Worm (Caenorhabditis elegans) whole organism, L1 larva: ENCODE measurements around the gene C45G9.4.
A peak's percentile ranks its signal among the peaks of the same experiment; 100 is the strongest.

ENCODE experiments used
- C04F5.9 ChIP-seq: sonication (generic microtip); optimal IDR thresholded peaks from 2 replicates; lab custom pipeline; 2016; ENCODE audit warnings: missing genetic modification characterization, missing compliant biosample characterization
- Y116A8C.19 ChIP-seq: sonication (generic microtip); optimal IDR thresholded peaks from 2 replicates; lab custom pipeline; 2016; ENCODE audit warnings: missing compliant biosample characterization, missing genetic modification characterization, borderline replicate concordance
- aha-1 ChIP-seq: fragments of 150-350 bp; optimal IDR thresholded peaks from 2 replicates; lab custom pipeline; 2014; ENCODE audit warnings: missing biosample characterization, missing genetic modification characterization
- ama-1 ChIP-seq: fragments of 150-350 bp; optimal IDR thresholded peaks from 2 replicates; lab custom pipeline; 2014
- blmp-1 ChIP-seq: fragments of 150-350 bp; optimal IDR thresholded peaks from 2 replicates; lab custom pipeline; 2014; ENCODE audit warnings: missing biosample characterization, missing genetic modification characterization
- ceh-63 ChIP-seq: fragments of 200-800 bp; sonication (Bioruptor generic); optimal IDR thresholded peaks from 2 replicates; lab custom pipeline; 2018; ENCODE audit warnings: mild to moderate bottlenecking, missing genetic modification characterization, missing compliant biosample characterization
- ceh-82 ChIP-seq, 3 experiments: fragments of 150-350 bp in 1 of 3; sonication (generic microtip) in 2 of 3; optimal IDR thresholded peaks; 2 replicates each; lab custom pipeline; 2014 to 2017; ENCODE audit warnings: missing biosample characterization in 3 of 3, missing genetic modification characterization in 3 of 3
- ceh-90 ChIP-seq: sonication (generic microtip); optimal IDR thresholded peaks from 2 replicates; lab custom pipeline; 2016; ENCODE audit warnings: missing genetic modification characterization, missing compliant biosample characterization
- dpl-1 ChIP-seq, 3 experiments: fragments of 150-350 bp in 2 of 3; sonication (generic microtip) in 1 of 3; optimal IDR thresholded peaks; 2 replicates each; lab custom pipeline; 2014 to 2017; ENCODE audit warnings: missing biosample characterization in 3 of 3, missing genetic modification characterization in 3 of 3, missing genetic modification reagents in 3 of 3
- efl-1 ChIP-seq, 4 experiments: fragments of 150-350 bp; optimal IDR thresholded peaks in 3 of 4; peaks in 1 of 4; 1 replicate in 1 of 4; 2 replicates in 3 of 4; lab custom pipeline; 2014; ENCODE audit warnings: missing biosample characterization in 2 of 4, missing genetic modification characterization in 2 of 4, missing genetic modification reagents in 2 of 4
- efl-3 ChIP-seq: fragments of 200-800 bp; sonication (Bioruptor generic); optimal IDR thresholded peaks from 2 replicates; lab custom pipeline; 2018; ENCODE audit warnings: mild to moderate bottlenecking, missing genetic modification characterization, missing compliant biosample characterization
- egl-27 ChIP-seq, 2 experiments: fragments of 150-350 bp in 1 of 2; sonication (generic microtip); optimal IDR thresholded peaks; 3 replicates each; lab custom pipeline; 2017 to 2018; ENCODE audit warnings: missing biosample characterization in 2 of 2, missing genetic modification characterization in 2 of 2, missing genetic modification reagents in 2 of 2
- ets-5 ChIP-seq: fragments of 200-800 bp; sonication (Bioruptor generic); IDR thresholded peaks from 2 replicates; pipeline ENCODE4 v1.3.6; 2022; ENCODE audit warnings: missing genetic modification characterization, missing compliant biosample characterization
- fkh-8 ChIP-seq: sonication (generic microtip); optimal IDR thresholded peaks from 2 replicates; lab custom pipeline; 2016; ENCODE audit warnings: mild to moderate bottlenecking, missing genetic modification characterization, missing compliant biosample characterization
- hlh-17 ChIP-seq: fragments of 200-800 bp; sonication (Bioruptor generic); optimal IDR thresholded peaks from 2 replicates; lab custom pipeline; 2018; ENCODE audit warnings: missing genetic modification characterization, mild to moderate bottlenecking, missing compliant biosample characterization, moderate library complexity, borderline replicate concordance
- hlh-4 ChIP-seq: sonication (generic microtip); optimal IDR thresholded peaks from 2 replicates; lab custom pipeline; 2016; ENCODE audit warnings: mild to moderate bottlenecking, missing genetic modification characterization, missing compliant biosample characterization
- hpl-2 ChIP-seq: fragments of 150-350 bp; optimal IDR thresholded peaks from 2 replicates; lab custom pipeline; 2014; ENCODE audit warnings: missing biosample characterization, missing genetic modification reagents, missing genetic modification characterization
- lin-14 ChIP-seq: fragments of 200-800 bp; sonication (Bioruptor generic); optimal IDR thresholded peaks from 2 replicates; lab custom pipeline; 2018; ENCODE audit warnings: mild to moderate bottlenecking, missing genetic modification characterization, moderate library complexity, missing compliant biosample characterization
- lin-15B ChIP-seq: fragments of 150-350 bp; sonication (generic microtip); optimal IDR thresholded peaks from 3 replicates; lab custom pipeline; 2014; ENCODE audit warnings: missing biosample characterization, missing genetic modification characterization
- lin-35 ChIP-seq, 2 experiments: fragments of 150-350 bp; optimal IDR thresholded peaks; 2 replicates each; lab custom pipeline; 2014; ENCODE audit warnings: missing biosample characterization in 2 of 2, missing genetic modification characterization in 2 of 2, missing genetic modification reagents in 2 of 2
- mdl-1 ChIP-seq, 2 experiments: fragments of 150-350 bp; optimal IDR thresholded peaks; 2 replicates each; lab custom pipeline; 2014 to 2017; ENCODE audit warnings: missing biosample characterization in 2 of 2, missing genetic modification characterization in 2 of 2, inconsistent platforms in 1 of 2
- mef-2 ChIP-seq: fragments of 150-350 bp; optimal IDR thresholded peaks from 2 replicates; lab custom pipeline; 2014; ENCODE audit warnings: missing biosample characterization, missing genetic modification characterization
- mep-1 ChIP-seq: fragments of 150-350 bp; optimal IDR thresholded peaks from 2 replicates; lab custom pipeline; 2014; ENCODE audit warnings: missing biosample characterization, missing genetic modification characterization
- nhr-11 ChIP-seq: fragments of 150-350 bp; optimal IDR thresholded peaks from 2 replicates; lab custom pipeline; 2014; ENCODE audit warnings: missing biosample characterization, missing genetic modification characterization
- nhr-19 ChIP-seq: fragments of 200-800 bp; sonication (Bioruptor generic); conservative IDR thresholded peaks from 2 replicates; pipeline ENCODE4 v1.3.6; 2022; ENCODE audit warnings: missing genetic modification characterization, missing compliant biosample characterization
- nhr-20 ChIP-seq: sonication (generic microtip); optimal IDR thresholded peaks from 2 replicates; lab custom pipeline; 2016; ENCODE audit warnings: mild to moderate bottlenecking, missing genetic modification characterization, missing compliant biosample characterization
- nhr-237 ChIP-seq: fragments of 150-350 bp; optimal IDR thresholded peaks from 2 replicates; lab custom pipeline; 2014; ENCODE audit warnings: missing biosample characterization, missing genetic modification characterization
- nhr-28 ChIP-seq: fragments of 150-350 bp; optimal IDR thresholded peaks from 2 replicates; lab custom pipeline; 2014; ENCODE audit warnings: missing biosample characterization, missing genetic modification characterization
- nhr-47 ChIP-seq: sonication (generic microtip); optimal IDR thresholded peaks from 2 replicates; lab custom pipeline; 2016; ENCODE audit warnings: mild to moderate bottlenecking, missing genetic modification characterization, moderate library complexity, missing compliant biosample characterization
- nhr-71 ChIP-seq: sonication (generic microtip); optimal IDR thresholded peaks from 2 replicates; lab custom pipeline; 2016; ENCODE audit warnings: mild to moderate bottlenecking, missing genetic modification characterization, moderate library complexity, missing compliant biosample characterization
- nhr-85 ChIP-seq: sonication (generic microtip); peaks from one replicate; lab custom pipeline; 2016; ENCODE audit warnings: missing genetic modification characterization, inconsistent platforms, missing compliant biosample characterization
- nhr-90 ChIP-seq: sonication (generic microtip); optimal IDR thresholded peaks from 2 replicates; lab custom pipeline; 2016; ENCODE audit warnings: mild to moderate bottlenecking, missing genetic modification characterization, missing compliant biosample characterization; ENCODE audit not compliant: poor library complexity
- pag-3 ChIP-seq: sonication (generic microtip); optimal IDR thresholded peaks from 2 replicates; lab custom pipeline; 2017; ENCODE audit warnings: missing genetic modification characterization, mild to moderate bottlenecking, missing compliant biosample characterization, antibody characterized with exemption, borderline replicate concordance; ENCODE audit not compliant: insufficient read depth
- pqm-1 ChIP-seq: sonication (generic microtip); optimal IDR thresholded peaks from 3 replicates; lab custom pipeline; 2017; ENCODE audit warnings: missing biosample characterization, missing genetic modification characterization
- skn-1 ChIP-seq: fragments of 150-350 bp; optimal IDR thresholded peaks from 2 replicates; lab custom pipeline; 2014; ENCODE audit warnings: missing biosample characterization, missing genetic modification characterization
- sox-4 ChIP-seq: sonication (generic microtip); optimal IDR thresholded peaks from 2 replicates; lab custom pipeline; 2016; ENCODE audit warnings: missing genetic modification characterization, missing compliant biosample characterization
- sptf-1 ChIP-seq: fragments of 150-350 bp; optimal IDR thresholded peaks from 2 replicates; lab custom pipeline; 2014; ENCODE audit warnings: missing biosample characterization, missing genetic modification characterization
- tbx-2 ChIP-seq: sonication (generic microtip); optimal IDR thresholded peaks from 2 replicates; lab custom pipeline; 2016; ENCODE audit warnings: missing genetic modification characterization, missing compliant biosample characterization
- tlp-1 ChIP-seq: fragments of 150-350 bp; optimal IDR thresholded peaks from 2 replicates; lab custom pipeline; 2014; ENCODE audit warnings: missing biosample characterization, missing genetic modification characterization
- unc-62 ChIP-seq: fragments of 150-350 bp; optimal IDR thresholded peaks from 2 replicates; lab custom pipeline; 2014; ENCODE audit warnings: missing biosample characterization, missing genetic modification reagents, missing genetic modification characterization
- unc-86 ChIP-seq: sonication (generic microtip); optimal IDR thresholded peaks from 2 replicates; lab custom pipeline; 2016; ENCODE audit warnings: missing genetic modification characterization, missing compliant biosample characterization
- unc-98 ChIP-seq: fragments of 200-800 bp; sonication (Bioruptor generic); IDR thresholded peaks from 2 replicates; pipeline ENCODE4 v1.3.6; 2022; ENCODE audit warnings: missing genetic modification characterization, missing compliant biosample characterization
- vab-15 ChIP-seq: sonication (generic microtip); optimal IDR thresholded peaks from 2 replicates; lab custom pipeline; 2017; ENCODE audit warnings: missing genotype, mild to moderate bottlenecking, missing genetic modification characterization, missing compliant biosample characterization
- xbp-1 ChIP-seq: sonication (generic microtip); optimal IDR thresholded peaks from 2 replicates; lab custom pipeline; 2016; ENCODE audit warnings: missing genetic modification characterization, missing compliant biosample characterization
- zip-4 ChIP-seq: fragments of 200-800 bp; sonication (Bioruptor generic); optimal IDR thresholded peaks from 2 replicates; lab custom pipeline; 2018; ENCODE audit warnings: mild to moderate bottlenecking, missing genetic modification characterization, moderate library complexity, missing compliant biosample characterization

Gene C45G9.4

DNA sequence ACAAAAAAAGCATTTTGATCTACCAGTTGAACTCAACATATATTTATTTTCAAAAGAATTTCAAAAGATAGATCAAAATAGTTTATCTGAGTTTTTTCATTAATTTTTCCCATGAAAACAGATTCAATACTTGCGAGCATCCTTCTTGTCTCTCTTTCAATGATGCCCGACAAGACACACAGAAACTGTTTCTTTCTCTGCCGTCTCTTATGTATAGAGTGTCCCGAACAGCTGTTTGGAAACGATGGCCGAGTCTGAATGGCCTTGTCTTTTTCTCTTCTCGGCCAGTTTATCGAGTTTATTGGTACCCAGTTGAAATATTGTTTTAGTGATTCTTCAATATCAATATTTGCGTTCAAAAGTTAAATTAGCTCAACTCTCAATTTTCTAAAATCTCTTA is 46.2 kb downstream of the C45G9.4 start (continued):
- TF ChIP-seq ceh-82 (tag; optimal IDR thresholded peaks at IDR 0.05; lab: Kevin White, UChicago) (peak; percentile 29 to 77 (median 46)), mep-1 (tag; lab: Kevin White, UChicago) (peak; percentile 73), pag-3 (no peak), egl-27 (tag; optimal IDR thresholded peaks at IDR 0.05; lab: Kevin White, UChicago) (no peak), unc-62 (no peak), unc-98 (no peak), nhr-90 (peak; percentile 57), Y116A8C.19 (tag; lab: Kevin White, UChicago) (no peak), efl-1 (optimal IDR thresholded peaks at IDR 0.05; lab: Kevin White, UChicago) (peak; percentile 76 to 80), efl-1 (GFP tag; optimal IDR thresholded peaks at IDR 0.05 in 1 of 2; lab: Kevin White, UChicago) (peak; percentile 71 to 94), mef-2 (tag; lab: Kevin White, UChicago) (no peak), lin-15B (tag; lab: Kevin White, UChicago) (peak; percentile 46), fkh-8 (peak; percentile 40), ets-5 (GFP tag; lab: Robert Waterston, UW) (no peak), lin-14 (GFP tag; lab: Kevin White, UChicago) (peak; percentile 90), skn-1 (tag; lab: Kevin White, UChicago) (no peak), sox-4 (tag; lab: Kevin White, UChicago) (peak; percentile 36), tlp-1 (tag; lab: Kevin White, UChicago) (no peak), pqm-1 (tag; lab: Kevin White, UChicago) (no peak), efl-3 (GFP tag; lab: Kevin White, UChicago) (no peak), lin-35 (GFP tag; optimal IDR thresholded peaks at IDR 0.05; lab: Kevin White, UChicago) (peak; percentile 65 to 66), ceh-90 (peak; percentile 59), dpl-1 (GFP tag; optimal IDR thresholded peaks at IDR 0.05; lab: Kevin White, UChicago) (peak; percentile 55 to 69 (median 68)), nhr-11 (tag; lab: Kevin White, UChicago) (no peak), sptf-1 (tag; lab: Kevin White, UChicago) (no peak), aha-1 (tag; lab: Kevin White, UChicago) (no peak), ama-1 (lab: Kevin White, UChicago) (no peak), nhr-237 (tag; lab: Kevin White, UChicago) (no peak), blmp-1 (tag; lab: Kevin White, UChicago) (peak; percentile 3), vab-15 (tag; lab: Kevin White, UChicago) (no peak), hpl-2 (GFP tag; lab: Kevin White, UChicago) (no peak), ceh-63 (GFP tag; lab: Kevin White, UChicago) (no peak), xbp-1 (tag; lab: Kevin White, UChicago) (peak; percentile 43), nhr-85 (tag; lab: Kevin White, UChicago) (peak; percentile 54), tbx-2 (tag; lab: Kevin White, UChicago) (peak; percentile 65), hlh-17 (GFP tag; lab: Kevin White, UChicago) (no peak), C04F5.9 (tag; lab: Kevin White, UChicago) (no peak), nhr-19 (peak; percentile 63), nhr-28 (no peak), nhr-20 (tag; lab: Kevin White, UChicago) (peak; percentile 74), unc-86 (tag; lab: Kevin White, UChicago) (no peak), nhr-71 (peak; percentile 86)

DNA sequence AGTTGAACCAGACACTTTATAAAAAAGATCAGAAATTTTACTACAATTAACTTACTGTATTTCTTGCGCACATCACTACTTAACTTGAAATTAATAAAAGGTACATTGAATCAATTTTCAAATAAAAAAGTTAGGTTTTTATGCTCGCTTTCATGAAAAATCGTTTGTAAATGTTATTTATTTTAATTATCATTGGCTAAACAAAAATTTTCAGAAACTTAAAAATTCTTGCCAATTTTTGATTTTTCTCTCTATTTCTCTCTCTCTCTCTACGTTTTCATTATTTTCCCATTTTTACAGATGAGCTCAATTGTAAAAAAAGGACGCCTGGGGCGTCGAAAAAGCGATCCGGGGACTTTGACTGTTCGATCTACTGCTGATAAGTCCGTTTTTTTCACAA is 46.9 kb downstream of the C45G9.4 start, which contains the start of gene sax-2:
Gene sax-2 (plus strand): TSS at position 301 of the 400 bp plus-strand sequence.
- TF ChIP-seq sptf-1 (tag; lab: Kevin White, UChicago) (no peak), blmp-1 (tag; lab: Kevin White, UChicago) (no peak), lin-15B (tag; lab: Kevin White, UChicago) (no peak), sox-4 (tag; lab: Kevin White, UChicago) (no peak), nhr-47 (no peak), dpl-1 (GFP tag; optimal IDR thresholded peaks at IDR 0.05; lab: Kevin White, UChicago) (no peak), hlh-4 (tag; lab: Kevin White, UChicago) (no peak), zip-4 (no peak), fkh-8 (no peak), aha-1 (tag; lab: Kevin White, UChicago) (no peak), mdl-1 (tag; optimal IDR thresholded peaks at IDR 0.05; lab: Kevin White, UChicago) (no peak)
- TF ChIP-seq, all 84 proteins: peak for 0
